Worm (Caenorhabditis elegans) whole organism, L1 larva: ENCODE results near the gene let-413.

Experiments used
- C16A3.4 ChIP-seq: fragments of 150-350 bp; optimal IDR thresholded peaks from 2 replicates; lab custom pipeline; 2014; ENCODE audit warnings: missing biosample characterization, missing genetic modification characterization
- C34B4.2 ChIP-seq: sonication (generic microtip); optimal IDR thresholded peaks from 2 replicates; lab custom pipeline; 2017; ENCODE audit warnings: mild to moderate bottlenecking, missing genetic modification characterization, missing compliant biosample characterization
- F16B12.6 ChIP-seq: fragments of 150-350 bp; optimal IDR thresholded peaks from 2 replicates; lab custom pipeline; 2014; ENCODE audit warnings: missing biosample characterization, missing genetic modification characterization
- ama-1 ChIP-seq: fragments of 150-350 bp; optimal IDR thresholded peaks from 2 replicates; lab custom pipeline; 2014
- blmp-1 ChIP-seq: fragments of 150-350 bp; optimal IDR thresholded peaks from 2 replicates; lab custom pipeline; 2014; ENCODE audit warnings: missing biosample characterization, missing genetic modification characterization
- ceh-82 ChIP-seq, 3 experiments: fragments of 150-350 bp in 1 of 3; sonication (generic microtip) in 2 of 3; optimal IDR thresholded peaks; 2 replicates each; lab custom pipeline; 2014 to 2017; ENCODE audit warnings: missing biosample characterization in 3 of 3, missing genetic modification characterization in 3 of 3
- ceh-90 ChIP-seq: sonication (generic microtip); optimal IDR thresholded peaks from 2 replicates; lab custom pipeline; 2016; ENCODE audit warnings: missing genetic modification characterization, missing compliant biosample characterization
- ces-1 ChIP-seq: fragments of 150-350 bp; optimal IDR thresholded peaks from 2 replicates; lab custom pipeline; 2014; ENCODE audit warnings: missing biosample characterization, missing genetic modification reagents, missing genetic modification characterization
- dpl-1 ChIP-seq, 3 experiments: fragments of 150-350 bp in 2 of 3; sonication (generic microtip) in 1 of 3; optimal IDR thresholded peaks; 2 replicates each; lab custom pipeline; 2014 to 2017; ENCODE audit warnings: missing biosample characterization in 3 of 3, missing genetic modification characterization in 3 of 3, missing genetic modification reagents in 3 of 3
- efl-1 ChIP-seq, 4 experiments: fragments of 150-350 bp; optimal IDR thresholded peaks in 3 of 4; peaks in 1 of 4; 1 replicate in 1 of 4; 2 replicates in 3 of 4; lab custom pipeline; 2014; ENCODE audit warnings: missing biosample characterization in 2 of 4, missing genetic modification characterization in 2 of 4, missing genetic modification reagents in 2 of 4
- elt-2 ChIP-seq: sonication (generic microtip); optimal IDR thresholded peaks from 2 replicates; lab custom pipeline; 2016; ENCODE audit warnings: missing genetic modification characterization, mild to moderate bottlenecking, inconsistent platforms, missing compliant biosample characterization, missing genetic modification reagents
- elt-3 ChIP-seq, 6 experiments: fragments of 150-350 bp in 1 of 6; sonication (generic microtip); optimal IDR thresholded peaks; 2 replicates each; lab custom pipeline; 2017 to 2018; ENCODE audit warnings: missing biosample characterization in 6 of 6, missing genetic modification characterization in 6 of 6, inconsistent platforms in 1 of 6
- ets-5 ChIP-seq: fragments of 200-800 bp; sonication (Bioruptor generic); IDR thresholded peaks from 2 replicates; pipeline ENCODE4 v1.3.6; 2022; ENCODE audit warnings: missing genetic modification characterization, missing compliant biosample characterization
- fkh-8 ChIP-seq: sonication (generic microtip); optimal IDR thresholded peaks from 2 replicates; lab custom pipeline; 2016; ENCODE audit warnings: mild to moderate bottlenecking, missing genetic modification characterization, missing compliant biosample characterization
- grh-1 ChIP-seq: fragments of 200-800 bp; sonication (Bioruptor generic); IDR thresholded peaks from 2 replicates; pipeline ENCODE4 v1.3.6; 2022; ENCODE audit warnings: missing genetic modification reagents, missing genetic modification characterization, missing compliant biosample characterization
- hlh-17 ChIP-seq: fragments of 200-800 bp; sonication (Bioruptor generic); optimal IDR thresholded peaks from 2 replicates; lab custom pipeline; 2018; ENCODE audit warnings: missing genetic modification characterization, mild to moderate bottlenecking, missing compliant biosample characterization, moderate library complexity, borderline replicate concordance
- hlh-4 ChIP-seq: sonication (generic microtip); optimal IDR thresholded peaks from 2 replicates; lab custom pipeline; 2016; ENCODE audit warnings: mild to moderate bottlenecking, missing genetic modification characterization, missing compliant biosample characterization
- irx-1 ChIP-seq: sonication (generic microtip); optimal IDR thresholded peaks from 2 replicates; lab custom pipeline; 2016; ENCODE audit warnings: missing genetic modification characterization, missing compliant biosample characterization
- isw-1 ChIP-seq: fragments of 200-800 bp; sonication (Bioruptor generic); IDR thresholded peaks from 2 replicates; pipeline ENCODE4 v1.3.6; 2022; ENCODE audit warnings: missing genetic modification characterization, missing compliant biosample characterization
- lin-13 ChIP-seq: fragments of 150-350 bp; optimal IDR thresholded peaks from 2 replicates; lab custom pipeline; 2014; ENCODE audit warnings: missing biosample characterization, missing genetic modification reagents, missing genetic modification characterization
- lin-14 ChIP-seq: fragments of 200-800 bp; sonication (Bioruptor generic); optimal IDR thresholded peaks from 2 replicates; lab custom pipeline; 2018; ENCODE audit warnings: mild to moderate bottlenecking, missing genetic modification characterization, moderate library complexity, missing compliant biosample characterization
- lin-15B ChIP-seq: fragments of 150-350 bp; sonication (generic microtip); optimal IDR thresholded peaks from 3 replicates; lab custom pipeline; 2014; ENCODE audit warnings: missing biosample characterization, missing genetic modification characterization
- lin-35 ChIP-seq, 2 experiments: fragments of 150-350 bp; optimal IDR thresholded peaks; 2 replicates each; lab custom pipeline; 2014; ENCODE audit warnings: missing biosample characterization in 2 of 2, missing genetic modification characterization in 2 of 2, missing genetic modification reagents in 2 of 2
- lin-39 ChIP-seq: fragments of 150-350 bp; optimal IDR thresholded peaks from 2 replicates; lab custom pipeline; 2014; ENCODE audit warnings: missing biosample characterization, missing genetic modification reagents, missing genetic modification characterization
- lsy-2 ChIP-seq, 2 experiments: fragments of 150-350 bp; optimal IDR thresholded peaks; 2 replicates each; lab custom pipeline; 2014; ENCODE audit warnings: missing biosample characterization in 2 of 2, missing genetic modification characterization in 2 of 2
- mdl-1 ChIP-seq, 2 experiments: fragments of 150-350 bp; optimal IDR thresholded peaks; 2 replicates each; lab custom pipeline; 2014 to 2017; ENCODE audit warnings: missing biosample characterization in 2 of 2, missing genetic modification characterization in 2 of 2, inconsistent platforms in 1 of 2
- mep-1 ChIP-seq: fragments of 150-350 bp; optimal IDR thresholded peaks from 2 replicates; lab custom pipeline; 2014; ENCODE audit warnings: missing biosample characterization, missing genetic modification characterization
- nhr-20 ChIP-seq: sonication (generic microtip); optimal IDR thresholded peaks from 2 replicates; lab custom pipeline; 2016; ENCODE audit warnings: mild to moderate bottlenecking, missing genetic modification characterization, missing compliant biosample characterization
- nhr-237 ChIP-seq: fragments of 150-350 bp; optimal IDR thresholded peaks from 2 replicates; lab custom pipeline; 2014; ENCODE audit warnings: missing biosample characterization, missing genetic modification characterization
- nhr-28 ChIP-seq: fragments of 150-350 bp; optimal IDR thresholded peaks from 2 replicates; lab custom pipeline; 2014; ENCODE audit warnings: missing biosample characterization, missing genetic modification characterization
- nhr-47 ChIP-seq: sonication (generic microtip); optimal IDR thresholded peaks from 2 replicates; lab custom pipeline; 2016; ENCODE audit warnings: mild to moderate bottlenecking, missing genetic modification characterization, moderate library complexity, missing compliant biosample characterization
- nhr-71 ChIP-seq: sonication (generic microtip); optimal IDR thresholded peaks from 2 replicates; lab custom pipeline; 2016; ENCODE audit warnings: mild to moderate bottlenecking, missing genetic modification characterization, moderate library complexity, missing compliant biosample characterization
- nhr-76 ChIP-seq: sonication (generic microtip); optimal IDR thresholded peaks from 2 replicates; lab custom pipeline; 2017; ENCODE audit warnings: missing biosample characterization, missing genetic modification characterization
- nhr-84 ChIP-seq: sonication (generic microtip); optimal IDR thresholded peaks from 2 replicates; lab custom pipeline; 2017; ENCODE audit warnings: missing biosample characterization, missing genetic modification characterization
- nhr-85 ChIP-seq: sonication (generic microtip); peaks from one replicate; lab custom pipeline; 2016; ENCODE audit warnings: missing genetic modification characterization, inconsistent platforms, missing compliant biosample characterization
- nhr-90 ChIP-seq: sonication (generic microtip); optimal IDR thresholded peaks from 2 replicates; lab custom pipeline; 2016; ENCODE audit warnings: mild to moderate bottlenecking, missing genetic modification characterization, missing compliant biosample characterization; ENCODE audit not compliant: poor library complexity
- rnt-1 ChIP-seq: sonication (generic microtip); optimal IDR thresholded peaks from 2 replicates; lab custom pipeline; 2016; ENCODE audit warnings: mild to moderate bottlenecking, missing genetic modification characterization, moderate library complexity, missing compliant biosample characterization
- skn-1 ChIP-seq: fragments of 150-350 bp; optimal IDR thresholded peaks from 2 replicates; lab custom pipeline; 2014; ENCODE audit warnings: missing biosample characterization, missing genetic modification characterization
- snu-23 ChIP-seq: sonication (generic microtip); optimal IDR thresholded peaks from 2 replicates; lab custom pipeline; 2016; ENCODE audit warnings: missing genetic modification characterization, missing compliant biosample characterization
- sox-4 ChIP-seq: sonication (generic microtip); optimal IDR thresholded peaks from 2 replicates; lab custom pipeline; 2016; ENCODE audit warnings: missing genetic modification characterization, missing compliant biosample characterization
- swsn-7 ChIP-seq: sonication (generic microtip); optimal IDR thresholded peaks from 2 replicates; lab custom pipeline; 2016; ENCODE audit warnings: missing genetic modification characterization, missing compliant biosample characterization
- tbx-2 ChIP-seq: sonication (generic microtip); optimal IDR thresholded peaks from 2 replicates; lab custom pipeline; 2016; ENCODE audit warnings: missing genetic modification characterization, missing compliant biosample characterization
- unc-130 ChIP-seq: fragments of 150-350 bp; optimal IDR thresholded peaks from 2 replicates; lab custom pipeline; 2017; ENCODE audit warnings: missing biosample characterization, missing genetic modification characterization, inconsistent platforms
- unc-86 ChIP-seq: sonication (generic microtip); optimal IDR thresholded peaks from 2 replicates; lab custom pipeline; 2016; ENCODE audit warnings: missing genetic modification characterization, missing compliant biosample characterization
- unc-98 ChIP-seq: fragments of 200-800 bp; sonication (Bioruptor generic); IDR thresholded peaks from 2 replicates; pipeline ENCODE4 v1.3.6; 2022; ENCODE audit warnings: missing genetic modification characterization, missing compliant biosample characterization
- vab-15 ChIP-seq: sonication (generic microtip); optimal IDR thresholded peaks from 2 replicates; lab custom pipeline; 2017; ENCODE audit warnings: missing genotype, mild to moderate bottlenecking, missing genetic modification characterization, missing compliant biosample characterization
- xbp-1 ChIP-seq: sonication (generic microtip); optimal IDR thresholded peaks from 2 replicates; lab custom pipeline; 2016; ENCODE audit warnings: missing genetic modification characterization, missing compliant biosample characterization
- ztf-11 ChIP-seq, 2 experiments: sonication (generic microtip); optimal IDR thresholded peaks; 2 replicates each; lab custom pipeline; 2016 to 2017; ENCODE audit warnings: missing genetic modification characterization in 2 of 2, missing biosample characterization in 1 of 2, missing compliant biosample characterization in 1 of 2
- ztf-4 ChIP-seq: fragments of 150-350 bp; optimal IDR thresholded peaks from 2 replicates; lab custom pipeline; 2014; ENCODE audit warnings: missing biosample characterization, missing genetic modification characterization

let-413 gene

DNA sequence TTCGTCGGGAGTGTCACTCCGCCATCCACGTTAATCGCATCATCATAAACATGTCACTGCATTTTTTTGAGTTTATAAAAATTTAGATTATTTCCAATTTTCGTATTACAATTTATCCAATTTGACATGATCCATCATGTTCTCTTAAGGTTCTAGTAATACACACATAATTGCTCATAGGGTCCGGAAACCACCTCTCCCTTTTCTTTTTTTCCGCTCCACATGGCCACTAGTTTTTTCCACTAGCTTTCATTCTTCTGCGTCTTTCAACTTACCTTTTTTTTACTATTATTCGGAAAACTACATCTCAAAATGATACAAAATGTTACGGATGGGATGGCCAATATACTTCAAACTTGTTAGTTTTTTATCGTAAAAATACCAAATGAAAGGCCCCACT is 8.3 kb upstream of the let-413 start, which contains the start of gene Y97E10AL.1:
Gene Y97E10AL.1, plus strand, starts transcription at position 301 of the 400 bp plus-strand sequence.
- TF ChIP-seq nhr-76 (no peak), isw-1 (no peak), nhr-90 (tag; lab: Kevin White, UChicago) (no peak), hlh-17 (GFP tag; lab: Kevin White, UChicago) (no peak), C34B4.2 (no peak), lin-39 (no peak), grh-1 (GFP tag; lab: Robert Waterston, UW) (no peak), ztf-11 (tag; optimal IDR thresholded peaks at IDR 0.05; lab: Kevin White, UChicago) (no peak), elt-2 (tag; lab: Kevin White, UChicago) (no peak), tbx-2 (no peak), elt-3 (tag; optimal IDR thresholded peaks at IDR 0.05; lab: Kevin White, UChicago) (no peak), irx-1 (tag; lab: Kevin White, UChicago) (no peak), sox-4 (no peak), unc-86 (tag; lab: Kevin White, UChicago) (no peak), unc-130 (tag; lab: Kevin White, UChicago) (no peak), ama-1 (lab: Kevin White, UChicago) (no peak), ceh-90 (no peak), nhr-84 (tag; lab: Kevin White, UChicago) (no peak)

DNA sequence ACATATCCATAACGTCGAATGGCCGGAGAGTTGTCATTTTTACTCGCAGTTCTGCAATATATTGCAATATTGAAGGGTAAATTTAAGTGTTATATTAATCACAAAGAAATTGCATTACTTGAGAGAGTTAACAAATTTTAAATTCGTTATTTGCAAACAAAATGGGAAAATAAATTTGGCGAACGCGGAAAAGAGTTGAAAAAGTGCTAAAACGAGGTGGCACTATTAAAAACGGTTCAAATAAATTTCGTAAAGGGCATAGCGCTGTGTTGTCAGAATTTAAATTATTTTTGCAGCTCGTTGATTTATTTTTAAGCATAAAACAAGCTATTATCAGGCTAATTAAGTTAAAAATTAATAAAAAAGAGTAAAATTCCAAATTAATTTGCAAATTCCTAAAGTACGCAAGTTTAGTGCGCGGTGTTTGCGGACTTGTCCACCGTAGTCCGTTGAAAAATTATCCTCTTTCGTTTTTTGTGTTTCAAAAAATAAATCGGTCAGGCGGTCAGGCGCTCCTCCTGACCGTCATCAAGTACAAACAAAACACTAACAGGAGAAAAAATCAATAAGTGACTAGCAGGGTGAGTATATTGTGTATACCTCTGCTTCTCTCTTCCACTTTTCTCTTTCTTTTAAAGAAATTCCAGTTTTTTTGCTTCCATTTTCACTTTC is 5.9 kb upstream of the let-413 start, which contains the start of the genes natb-1 and abhd-12:
Gene natb-1, minus strand, starts transcription at position 51 of the 672 bp plus-strand sequence.
Gene abhd-12, plus strand, starts transcription at position 499 of the 672 bp plus-strand sequence.
- TF ChIP-seq lin-14 (GFP tag; lab: Kevin White, UChicago) (peak; percentile 55), unc-98 (GFP tag; lab: Robert Waterston, UW) (no peak), nhr-47 (tag; lab: Kevin White, UChicago) (peak; percentile 52), lin-35 (GFP tag; optimal IDR thresholded peaks at IDR 0.05; lab: Kevin White, UChicago) (peak; percentile 44 to 81), nhr-237 (tag; lab: Kevin White, UChicago) (no peak), nhr-20 (tag; lab: Kevin White, UChicago) (peak; percentile 54), xbp-1 (peak; percentile 38), F16B12.6 (peak; percentile 89), mdl-1 (tag; optimal IDR thresholded peaks at IDR 0.05; lab: Kevin White, UChicago) (peak in 1 of 2 experiments; percentile 52), mep-1 (tag; lab: Kevin White, UChicago) (peak; percentile 76), C16A3.4 (tag; lab: Kevin White, UChicago) (peak; percentile 44), lin-39 (no peak), tbx-2 (peak; percentile 19), skn-1 (peak; percentile 31), sox-4 (no peak), ceh-82 (tag; optimal IDR thresholded peaks at IDR 0.05; lab: Kevin White, UChicago) (peak in 1 of 3 experiments; percentile 30), snu-23 (GFP tag; lab: Kevin White, UChicago) (peak; percentile 62), nhr-71 (tag; lab: Kevin White, UChicago) (peak; percentile 47), nhr-90 (tag; lab: Kevin White, UChicago) (no peak), blmp-1 (peak; percentile 64), nhr-28 (tag; lab: Kevin White, UChicago) (no peak), lsy-2 (tag; optimal IDR thresholded peaks at IDR 0.05; lab: Kevin White, UChicago) (peak; percentile 92 to 98), hlh-4 (tag; lab: Kevin White, UChicago) (no peak), ets-5 (GFP tag; lab: Robert Waterston, UW) (no peak), lin-15B (tag; lab: Kevin White, UChicago) (no peak), efl-1 (optimal IDR thresholded peaks at IDR 0.05; lab: Kevin White, UChicago) (peak; percentile 39 to 43), efl-1 (GFP tag; optimal IDR thresholded peaks at IDR 0.05 in 1 of 2; lab: Kevin White, UChicago) (peak; percentile 59 to 94), vab-15 (tag; lab: Kevin White, UChicago) (no peak), fkh-8 (tag; lab: Kevin White, UChicago) (no peak), ces-1 (GFP tag; lab: Kevin White, UChicago) (no peak), nhr-76 (no peak), hlh-17 (GFP tag; lab: Kevin White, UChicago) (no peak), ztf-4 (tag; lab: Kevin White, UChicago) (no peak), nhr-85 (peak; percentile 69), unc-130 (tag; lab: Kevin White, UChicago) (peak; percentile 57), rnt-1 (tag; lab: Kevin White, UChicago) (peak; percentile 20), swsn-7 (peak; percentile 27), lin-13 (no peak), dpl-1 (GFP tag; optimal IDR thresholded peaks at IDR 0.05; lab: Kevin White, UChicago) (peak; percentile 20 to 60 (median 55)), elt-3 (tag; optimal IDR thresholded peaks at IDR 0.05; lab: Kevin White, UChicago) (peak in 1 of 6 experiments; percentile 15)
